Worm (Caenorhabditis elegans): ENCODE results near the gene T04C10.3.

T04C10.3 gene

ce11 chrX:14804706-14805105 lies 7.5 kb upstream of the T04C10.3 start (continued):
- TF ChIP-seq mdl-1 (tag; optimal IDR thresholded peaks at IDR 0.05) (peak in 1 of 2 experiments; percentile 39), ztf-11 (tag; optimal IDR thresholded peaks at IDR 0.05) (no peak), sptf-1 (tag; optimal IDR thresholded peaks at IDR 0.05) (no peak), C34B4.2 (tag; optimal IDR thresholded peaks at IDR 0.05) (no peak), nhr-85 (tag) (no peak), F16B12.6 (tag; optimal IDR thresholded peaks at IDR 0.05) (no peak), jun-1 (tag; optimal IDR thresholded peaks at IDR 0.05) (no peak), lir-3 (tag; optimal IDR thresholded peaks at IDR 0.05; ENCODE audit: poor library complexity) (peak; percentile 11), ceh-88 (GFP tag; IDR thresholded peaks at IDR 0.05) (no peak), irx-1 (tag; optimal IDR thresholded peaks at IDR 0.05) (no peak), tlp-1 (tag; optimal IDR thresholded peaks at IDR 0.05) (no peak), unc-62 (GFP tag; optimal IDR thresholded peaks at IDR 0.05) (no peak), lin-15B (tag; optimal IDR thresholded peaks at IDR 0.05) (no peak), snu-23 (GFP tag; optimal IDR thresholded peaks at IDR 0.05) (peak; percentile 41), fkh-10 (GFP tag; optimal IDR thresholded peaks at IDR 0.05) (no peak), ceh-90 (tag; optimal IDR thresholded peaks at IDR 0.05) (no peak), hlh-4 (tag; optimal IDR thresholded peaks at IDR 0.05) (no peak), nhr-47 (tag; optimal IDR thresholded peaks at IDR 0.05) (peak; percentile 51), efl-3 (GFP tag; optimal IDR thresholded peaks at IDR 0.05) (no peak), dpl-1 (GFP tag; optimal IDR thresholded peaks at IDR 0.05) (no peak), snpc-4 (tag; optimal IDR thresholded peaks at IDR 0.05) (no peak), skn-1 (tag; optimal IDR thresholded peaks at IDR 0.05) (peak; percentile 19), mep-1 (tag; optimal IDR thresholded peaks at IDR 0.05) (peak; percentile 26), Y116A8C.19 (tag; optimal IDR thresholded peaks at IDR 0.05; ENCODE audit: borderline replicate concordance) (no peak), nhr-71 (tag; optimal IDR thresholded peaks at IDR 0.05) (peak; percentile 50), fkh-4 (tag; optimal IDR thresholded peaks at IDR 0.05; ENCODE audit: borderline replicate concordance) (no peak), C04F5.9 (tag; optimal IDR thresholded peaks at IDR 0.05) (no peak), aly-2 (tag; optimal IDR thresholded peaks at IDR 0.05) (no peak), lin-13 (GFP tag; optimal IDR thresholded peaks at IDR 0.05) (no peak), alr-1 (tag; optimal IDR thresholded peaks at IDR 0.05; ENCODE audit: borderline replicate concordance) (no peak), nhr-11 (tag; optimal IDR thresholded peaks at IDR 0.05) (no peak), ceh-82 (tag; optimal IDR thresholded peaks at IDR 0.05) (peak in 1 of 3 experiments; percentile 22), zag-1 (tag; optimal IDR thresholded peaks at IDR 0.05) (no peak), fkh-8 (tag; optimal IDR thresholded peaks at IDR 0.05) (no peak), nhr-28 (tag; optimal IDR thresholded peaks at IDR 0.05) (no peak), ces-1 (GFP tag; optimal IDR thresholded peaks at IDR 0.05) (no peak), xbp-1 (tag; optimal IDR thresholded peaks at IDR 0.05) (no peak), mef-2 (tag; optimal IDR thresholded peaks at IDR 0.05) (no peak), vab-15 (tag; optimal IDR thresholded peaks at IDR 0.05) (no peak), ama-1 (optimal IDR thresholded peaks at IDR 0.05) (no peak), hlh-17 (GFP tag; optimal IDR thresholded peaks at IDR 0.05; ENCODE audit: borderline replicate concordance) (no peak), ztf-4 (tag; optimal IDR thresholded peaks at IDR 0.05) (no peak)

- TF ChIP-seq sox-4 (tag; optimal IDR thresholded peaks at IDR 0.05) (no peak), swsn-7 (tag; optimal IDR thresholded peaks at IDR 0.05) (no peak), snpc-4 (tag; optimal IDR thresholded peaks at IDR 0.05) (peak; percentile 16), C16A3.4 (tag; optimal IDR thresholded peaks at IDR 0.05) (no peak)
Observed at ce11 chrX:14805746-14806145, 6.4 kb upstream of the T04C10.3 start.
